Worm (Caenorhabditis elegans) whole organism, L3 larva: ENCODE measurements around the gene rpl-36.

ENCODE experiments used
- R02D3.7 ChIP-seq: fragments of 150-350 bp; optimal IDR thresholded peaks from 2 replicates; lab custom pipeline; 2014; ENCODE audit warnings: missing biosample characterization, missing genetic modification characterization
- ZK546.5 ChIP-seq: sonication (generic microtip); optimal IDR thresholded peaks from 2 replicates; lab custom pipeline; 2017; ENCODE audit warnings: missing biosample characterization, missing genetic modification characterization
- ama-1 ChIP-seq: fragments of 150-350 bp; optimal IDR thresholded peaks from 2 replicates; lab custom pipeline; 2018
- ceh-16 ChIP-seq: sonication (generic microtip); optimal IDR thresholded peaks from 2 replicates; lab custom pipeline; 2017; ENCODE audit warnings: missing biosample characterization, missing genetic modification characterization
- ceh-28 ChIP-seq: fragments of 150-350 bp; optimal IDR thresholded peaks from 2 replicates; lab custom pipeline; 2014; ENCODE audit warnings: missing biosample characterization, missing genetic modification reagents, missing genetic modification characterization
- ceh-82 ChIP-seq: fragments of 150-350 bp; optimal IDR thresholded peaks from 2 replicates; lab custom pipeline; 2014; ENCODE audit warnings: missing biosample characterization, missing genetic modification characterization
- ceh-9 ChIP-seq: sonication (generic microtip); optimal IDR thresholded peaks from 2 replicates; lab custom pipeline; 2018; ENCODE audit warnings: missing biosample characterization, missing genetic modification characterization
- egl-27 ChIP-seq: sonication (generic microtip); optimal IDR thresholded peaks from 4 replicates; lab custom pipeline; 2017; ENCODE audit warnings: missing biosample characterization, missing genetic modification reagents, missing genetic modification characterization
- egl-5 ChIP-seq: fragments of 150-350 bp; optimal IDR thresholded peaks from 2 replicates; lab custom pipeline; 2017; ENCODE audit warnings: missing biosample characterization, missing genetic modification reagents, missing genetic modification characterization, inconsistent platforms
- elt-1 ChIP-seq: fragments of 150-350 bp; optimal IDR thresholded peaks from 2 replicates; lab custom pipeline; 2014; ENCODE audit warnings: missing biosample characterization, missing genetic modification characterization
- elt-2 ChIP-seq: sonication (generic microtip); optimal IDR thresholded peaks from 2 replicates; lab custom pipeline; 2016; ENCODE audit warnings: missing genetic modification reagents, mild to moderate bottlenecking, missing genetic modification characterization, missing compliant biosample characterization
- elt-3 ChIP-seq, 3 experiments: fragments of 150-350 bp in 1 of 3; sonication (generic microtip) in 2 of 3; optimal IDR thresholded peaks; 2 replicates in 2 of 3; 4 replicates in 1 of 3; lab custom pipeline; 2014 to 2017; ENCODE audit warnings: missing biosample characterization in 3 of 3, missing genetic modification characterization in 3 of 3
- eor-1 ChIP-seq, 2 experiments: fragments of 150-350 bp; optimal IDR thresholded peaks; 2 replicates each; lab custom pipeline; 2014 to 2018; ENCODE audit warnings: missing biosample characterization in 2 of 2, missing genetic modification characterization in 2 of 2
- fkh-10 ChIP-seq: sonication (generic microtip); optimal IDR thresholded peaks from 2 replicates; lab custom pipeline; 2017; ENCODE audit warnings: missing biosample characterization, missing genetic modification reagents, missing genetic modification characterization
- fos-1 ChIP-seq: fragments of 150-350 bp; optimal IDR thresholded peaks from 2 replicates; lab custom pipeline; 2014; ENCODE audit warnings: missing biosample characterization, missing genetic modification characterization
- hmg-11 ChIP-seq: sonication (generic microtip); optimal IDR thresholded peaks from 2 replicates; lab custom pipeline; 2016; ENCODE audit warnings: missing genetic modification characterization, missing compliant biosample characterization
- jun-1 ChIP-seq: fragments of 150-350 bp; optimal IDR thresholded peaks from 2 replicates; lab custom pipeline; 2014; ENCODE audit warnings: missing biosample characterization, missing genetic modification reagents, missing genetic modification characterization
- lin-15B ChIP-seq: fragments of 150-350 bp; optimal IDR thresholded peaks from 2 replicates; lab custom pipeline; 2014; ENCODE audit warnings: missing biosample characterization, missing genetic modification characterization
- lin-39 ChIP-seq: fragments of 150-350 bp; optimal IDR thresholded peaks from 2 replicates; lab custom pipeline; 2018; ENCODE audit warnings: missing biosample characterization, missing genetic modification reagents, missing genetic modification characterization
- lsy-12 ChIP-seq: sonication (generic microtip); optimal IDR thresholded peaks from 2 replicates; lab custom pipeline; 2016; ENCODE audit warnings: mild to moderate bottlenecking, missing genetic modification characterization, missing compliant biosample characterization
- mdl-1 ChIP-seq: fragments of 150-350 bp; optimal IDR thresholded peaks from 2 replicates; lab custom pipeline; 2014; ENCODE audit warnings: missing biosample characterization, missing genetic modification characterization
- nfya-1 ChIP-seq: sonication (generic microtip); optimal IDR thresholded peaks from 2 replicates; lab custom pipeline; 2017; ENCODE audit warnings: missing genetic modification characterization, mild to moderate bottlenecking, missing compliant biosample characterization, antibody characterized with exemption, moderate library complexity; ENCODE audit not compliant: insufficient read depth
- nhr-11 ChIP-seq: fragments of 150-350 bp; optimal IDR thresholded peaks from 2 replicates; lab custom pipeline; 2014; ENCODE audit warnings: missing biosample characterization, missing genetic modification characterization
- nhr-12 ChIP-seq: fragments of 150-350 bp; optimal IDR thresholded peaks from 2 replicates; lab custom pipeline; 2014; ENCODE audit warnings: missing biosample characterization, missing genetic modification characterization
- nhr-23 ChIP-seq: fragments of 150-350 bp; optimal IDR thresholded peaks from 2 replicates; lab custom pipeline; 2014; ENCODE audit warnings: missing biosample characterization, missing genetic modification reagents, missing genetic modification characterization
- nhr-237 ChIP-seq: fragments of 150-350 bp; optimal IDR thresholded peaks from 2 replicates; lab custom pipeline; 2014; ENCODE audit warnings: missing biosample characterization, missing genetic modification characterization
- nhr-25 ChIP-seq: sonication (generic microtip); optimal IDR thresholded peaks from 2 replicates; lab custom pipeline; 2017; ENCODE audit warnings: missing biosample characterization, missing genetic modification characterization
- nhr-43 ChIP-seq: sonication (generic microtip); optimal IDR thresholded peaks from 2 replicates; lab custom pipeline; 2016; ENCODE audit warnings: mild to moderate bottlenecking, missing genetic modification characterization, missing compliant biosample characterization; ENCODE audit not compliant: poor library complexity, severe bottlenecking
- nhr-67 ChIP-seq: fragments of 150-350 bp; optimal IDR thresholded peaks from 2 replicates; lab custom pipeline; 2014; ENCODE audit warnings: missing biosample characterization, missing genetic modification characterization
- nhr-76 ChIP-seq: fragments of 150-350 bp; sonication (generic microtip); optimal IDR thresholded peaks from 5 replicates; lab custom pipeline; 2014; ENCODE audit warnings: missing biosample characterization, missing genetic modification characterization
- nhr-77 ChIP-seq: fragments of 150-350 bp; optimal IDR thresholded peaks from 2 replicates; lab custom pipeline; 2014; ENCODE audit warnings: missing biosample characterization, missing genetic modification characterization
- pha-4 ChIP-seq: fragments of 150-350 bp; optimal IDR thresholded peaks from 2 replicates; lab custom pipeline; 2014; ENCODE audit warnings: missing biosample characterization, missing genetic modification reagents, missing genetic modification characterization
- pqm-1 ChIP-seq: fragments of 150-350 bp; optimal IDR thresholded peaks from 2 replicates; lab custom pipeline; 2017; ENCODE audit warnings: missing biosample characterization, missing genetic modification characterization, inconsistent platforms
- skn-1 ChIP-seq: fragments of 150-350 bp; optimal IDR thresholded peaks from 2 replicates; lab custom pipeline; 2014; ENCODE audit warnings: missing biosample characterization, missing genetic modification characterization
- snpc-4 ChIP-seq: fragments of 150-350 bp; optimal IDR thresholded peaks from 2 replicates; lab custom pipeline; 2014; ENCODE audit warnings: missing biosample characterization, missing genetic modification characterization
- tbx-2 ChIP-seq: sonication (generic microtip); optimal IDR thresholded peaks from 2 replicates; lab custom pipeline; 2016; ENCODE audit warnings: mild to moderate bottlenecking, missing genetic modification characterization, missing compliant biosample characterization
- unc-39 ChIP-seq: sonication (generic microtip); optimal IDR thresholded peaks from 4 replicates; lab custom pipeline; 2017; ENCODE audit warnings: missing biosample characterization, missing genetic modification characterization
- unc-62 ChIP-seq: fragments of 150-350 bp; sonication (generic microtip); optimal IDR thresholded peaks from 4 replicates; lab custom pipeline; 2014; ENCODE audit warnings: missing biosample characterization, missing genetic modification reagents, missing genetic modification characterization
- zag-1 ChIP-seq: fragments of 150-350 bp; optimal IDR thresholded peaks from 2 replicates; lab custom pipeline; 2014; ENCODE audit warnings: missing biosample characterization, missing genetic modification characterization
- ztf-4 ChIP-seq: fragments of 150-350 bp; optimal IDR thresholded peaks from 2 replicates; lab custom pipeline; 2014; ENCODE audit warnings: missing biosample characterization, missing genetic modification characterization

The rpl-36 gene

DNA sequence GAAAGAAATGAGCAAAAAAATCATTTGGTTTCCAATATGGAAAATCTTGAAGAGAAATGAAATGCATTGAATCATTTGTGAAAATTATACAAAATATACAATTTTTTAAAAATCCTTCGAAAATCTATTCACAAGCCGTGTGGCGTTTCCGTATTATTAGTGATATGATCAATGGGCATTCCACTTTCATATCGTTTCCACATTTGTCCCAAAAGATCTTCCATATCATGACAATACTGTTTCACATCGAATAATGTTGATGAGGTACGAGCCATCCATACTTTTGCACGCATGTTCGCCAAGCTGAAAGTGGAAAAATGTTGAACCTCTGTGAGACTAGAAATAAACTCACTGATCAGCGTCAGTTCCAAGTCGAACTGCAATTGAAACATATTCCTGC lies 33.7 kb upstream of the rpl-36 start:
- TF ChIP-seq nhr-76 (tag; lab: Kevin White, UChicago) (no peak), ceh-16 (tag; lab: Kevin White, UChicago) (no peak), nhr-77 (no peak), ceh-28 (tag; lab: Kevin White, UChicago) (no peak), nhr-12 (tag; lab: Kevin White, UChicago) (no peak), tbx-2 (tag; lab: Kevin White, UChicago) (no peak), pqm-1 (no peak), ztf-4 (no peak), R02D3.7 (tag; lab: Kevin White, UChicago) (no peak), fkh-10 (GFP tag; lab: Kevin White, UChicago) (no peak), elt-2 (tag; lab: Kevin White, UChicago) (no peak), zag-1 (tag; lab: Kevin White, UChicago) (no peak), mdl-1 (tag; lab: Kevin White, UChicago) (no peak), elt-1 (no peak), nhr-43 (tag; lab: Kevin White, UChicago) (no peak), nhr-237 (no peak), nhr-25 (tag; lab: Kevin White, UChicago) (no peak), pha-4 (tag; lab: Kevin White, UChicago) (no peak), nhr-11 (tag; lab: Kevin White, UChicago) (no peak)
- TF ChIP-seq, all 47 proteins: peak for 0

DNA sequence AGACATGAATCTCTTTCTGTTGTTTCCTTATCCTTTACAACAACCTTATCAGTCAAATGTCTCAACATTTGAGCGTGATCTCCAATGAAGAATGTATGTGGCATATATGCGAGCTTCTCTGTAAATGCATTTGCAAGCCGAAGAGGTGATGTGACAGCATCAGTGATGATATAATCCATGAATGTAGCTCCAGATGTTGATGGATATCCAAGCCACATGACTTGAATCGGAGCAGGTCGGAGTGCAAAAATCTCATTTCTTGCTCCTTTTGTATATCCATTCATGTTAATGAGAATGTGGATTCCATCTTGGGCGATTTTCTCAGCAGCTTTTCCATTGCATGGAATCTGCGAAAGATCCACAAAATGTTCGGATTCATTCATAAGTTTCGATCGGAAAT lies 31.9 kb upstream of the rpl-36 start:
- TF ChIP-seq elt-3 (tag; optimal IDR thresholded peaks at IDR 0.05; lab: Kevin White, UChicago): no peak
- no peak for TF ChIP-seq ceh-28 (tag; lab: Kevin White, UChicago)
- TF ChIP-seq egl-5 (tag; lab: Kevin White, UChicago): no peak
- TF ChIP-seq ceh-82 (tag; lab: Kevin White, UChicago): no peak
- TF ChIP-seq snpc-4 (tag; lab: Kevin White, UChicago): no peak
- TF ChIP-seq nhr-12 (tag; lab: Kevin White, UChicago): no peak
- TF ChIP-seq nhr-237: no peak
- no peak for TF ChIP-seq ZK546.5 (tag; lab: Kevin White, UChicago)
- TF ChIP-seq elt-2 (tag; lab: Kevin White, UChicago): no peak
- TF ChIP-seq nhr-25 (tag; lab: Kevin White, UChicago): no peak

DNA sequence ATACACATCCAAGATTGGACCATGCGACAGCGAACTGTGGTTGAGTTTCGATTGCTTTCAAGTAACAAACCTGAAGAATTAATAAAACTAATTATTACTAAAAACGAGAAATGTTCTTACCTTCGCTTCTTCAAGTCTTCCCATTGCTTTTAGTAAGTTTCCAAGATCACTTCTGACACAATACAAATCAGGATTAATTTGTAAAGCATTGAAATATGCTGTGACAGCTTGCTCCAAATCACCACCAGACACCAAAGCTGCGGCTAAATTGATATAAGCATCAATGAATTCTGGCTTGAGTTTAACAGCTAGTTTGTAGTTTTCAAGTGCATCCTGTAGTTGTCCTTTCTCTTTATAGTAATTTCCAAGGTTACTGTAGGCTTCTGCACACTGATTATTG lies 29.9 kb upstream of the rpl-36 start:
- TF ChIP-seq nhr-25 (tag; lab: Kevin White, UChicago): no peak
- no peak for TF ChIP-seq nhr-23 (tag; lab: Kevin White, UChicago)
- TF ChIP-seq R02D3.7 (tag; lab: Kevin White, UChicago): no peak
- TF ChIP-seq ZK546.5 (tag; lab: Kevin White, UChicago): no peak

DNA sequence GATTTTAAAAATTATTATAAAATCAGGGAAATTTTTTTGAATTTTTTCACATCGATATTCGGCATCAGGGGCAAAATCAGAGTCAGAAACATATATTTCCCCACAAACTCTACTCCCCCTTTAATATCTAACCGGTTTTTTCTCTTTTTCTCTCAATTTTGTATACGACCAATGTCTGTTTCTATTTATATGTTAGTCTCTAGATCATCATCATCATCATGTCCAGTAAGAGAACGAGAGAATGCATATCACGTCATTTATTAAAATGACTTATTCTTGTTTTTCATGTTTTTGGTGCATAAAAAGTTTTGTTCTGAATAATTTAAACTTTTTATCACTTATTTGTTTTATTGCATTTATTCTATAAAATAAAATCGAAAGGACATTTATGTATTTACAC lies 27.5 kb upstream of the rpl-36 start:
- TF ChIP-seq nhr-23 (tag; lab: Kevin White, UChicago) (peak; percentile 37), elt-2 (tag; lab: Kevin White, UChicago) (no peak), nhr-77 (no peak), fos-1 (tag; lab: Kevin White, UChicago) (no peak)

DNA sequence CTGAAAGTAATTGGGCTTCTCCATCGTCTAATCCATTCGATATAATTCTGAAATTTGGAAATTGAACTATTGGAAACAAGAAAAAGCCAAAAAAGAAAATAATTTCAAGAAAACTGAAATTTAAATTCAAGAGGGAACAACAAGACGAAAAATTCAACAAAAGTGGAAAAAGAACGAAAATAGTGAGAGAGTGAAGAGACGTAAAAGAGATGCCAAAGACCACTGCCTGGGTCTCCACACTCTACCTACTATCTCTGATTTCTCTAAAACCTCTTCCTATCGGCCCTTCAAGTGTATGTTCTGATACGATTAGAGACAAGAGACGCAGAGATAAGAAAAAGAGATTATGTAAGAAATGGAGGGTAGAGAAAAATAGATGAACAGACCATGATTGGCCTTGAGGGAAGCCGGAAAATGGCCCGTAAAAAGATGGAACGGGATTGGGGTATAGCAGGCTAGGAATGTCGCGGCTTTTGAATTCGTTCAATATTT lies 26.3 kb upstream of the rpl-36 start, which contains the start of gene ogt-1:
TSS of gene ogt-1 (minus strand) at position 51 of the 492 bp plus-strand sequence.
- TF ChIP-seq nhr-43 (tag; lab: Kevin White, UChicago) (peak; percentile 84), tbx-2 (tag; lab: Kevin White, UChicago) (peak; percentile 61), ceh-28 (tag; lab: Kevin White, UChicago) (peak; percentile 87), pha-4 (tag; lab: Kevin White, UChicago) (peak; percentile 94), unc-62 (GFP tag; lab: Kevin White, UChicago) (peak; percentile 32), hmg-11 (peak; percentile 86), fkh-10 (GFP tag; lab: Kevin White, UChicago) (peak; percentile 39), elt-1 (peak; percentile 64), nhr-23 (tag; lab: Kevin White, UChicago) (peak; percentile 93), nhr-67 (tag; lab: Kevin White, UChicago) (no peak), lsy-12 (tag; lab: Kevin White, UChicago) (peak; percentile 58), ceh-9 (tag; lab: Kevin White, UChicago) (no peak), zag-1 (tag; lab: Kevin White, UChicago) (no peak), nhr-237 (no peak), ztf-4 (peak; percentile 52), lin-15B (tag; lab: Kevin White, UChicago) (peak; percentile 72), mdl-1 (tag; lab: Kevin White, UChicago) (peak; percentile 66), eor-1 (tag; optimal IDR thresholded peaks at IDR 0.05; lab: Kevin White, UChicago) (peak in 1 of 2 experiments; percentile 45), jun-1 (tag; lab: Kevin White, UChicago) (peak; percentile 89), skn-1 (tag; lab: Kevin White, UChicago) (peak; percentile 63), elt-2 (tag; lab: Kevin White, UChicago) (peak; percentile 62), nhr-77 (peak; percentile 43), R02D3.7 (tag; lab: Kevin White, UChicago) (peak; percentile 59), ama-1 (lab: Kevin White, UChicago) (peak; percentile 80), fos-1 (tag; lab: Kevin White, UChicago) (peak; percentile 70), elt-3 (tag; optimal IDR thresholded peaks at IDR 0.05; lab: Kevin White, UChicago) (no peak), egl-27 (tag; lab: Kevin White, UChicago) (peak; percentile 83), nhr-25 (tag; lab: Kevin White, UChicago) (peak; percentile 96), nhr-11 (tag; lab: Kevin White, UChicago) (peak; percentile 6), unc-39 (no peak), egl-5 (tag; lab: Kevin White, UChicago) (peak; percentile 86), lin-39 (no peak), pqm-1 (peak; percentile 77), snpc-4 (tag; lab: Kevin White, UChicago) (peak; percentile 57), nfya-1 (peak; percentile 94)
